Fruit fly (Drosophila melanogaster): ENCODE data around the gene Gem4b.
A peak's percentile ranks its signal among the peaks of the same experiment; 100 is the strongest.

The Gem4b gene

DNA sequence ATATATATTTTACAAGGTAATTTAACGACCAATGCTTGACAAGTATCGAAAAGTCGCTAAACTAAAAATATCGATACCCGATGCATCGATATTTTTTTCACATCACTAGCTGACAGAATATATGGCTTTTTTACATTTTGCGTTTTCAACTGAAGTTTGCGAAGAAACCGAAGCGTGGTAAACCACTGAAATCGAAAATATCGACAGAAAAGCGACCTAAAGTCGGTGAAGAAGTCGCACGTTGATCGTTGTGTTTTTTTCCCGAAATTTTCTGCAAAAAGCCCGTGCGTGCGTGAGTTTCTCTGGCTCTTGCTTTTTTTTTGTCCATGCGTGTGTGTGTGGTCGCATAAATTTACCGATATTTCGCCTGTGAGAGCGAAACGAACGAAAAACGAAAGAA is 8.2 kb downstream of the Gem4b start, which contains the start of gene Vap33:
TSS of gene Vap33 (plus strand) at position 87 of the 400 bp plus-strand sequence.
- no peak for TF ChIP-seq CG1620 (GFP tag; optimal IDR thresholded peaks at IDR 0.05)
- no peak for TF ChIP-seq CG11617 (GFP tag; optimal IDR thresholded peaks at IDR 0.05)
- no peak for TF ChIP-seq CG7045 (GFP tag; optimal IDR thresholded peaks at IDR 0.05)
- no peak for TF ChIP-seq cic (GFP tag; optimal IDR thresholded peaks at IDR 0.05)
- TF ChIP-seq bab1 (GFP tag; optimal IDR thresholded peaks at IDR 0.05) = no peak

DNA sequence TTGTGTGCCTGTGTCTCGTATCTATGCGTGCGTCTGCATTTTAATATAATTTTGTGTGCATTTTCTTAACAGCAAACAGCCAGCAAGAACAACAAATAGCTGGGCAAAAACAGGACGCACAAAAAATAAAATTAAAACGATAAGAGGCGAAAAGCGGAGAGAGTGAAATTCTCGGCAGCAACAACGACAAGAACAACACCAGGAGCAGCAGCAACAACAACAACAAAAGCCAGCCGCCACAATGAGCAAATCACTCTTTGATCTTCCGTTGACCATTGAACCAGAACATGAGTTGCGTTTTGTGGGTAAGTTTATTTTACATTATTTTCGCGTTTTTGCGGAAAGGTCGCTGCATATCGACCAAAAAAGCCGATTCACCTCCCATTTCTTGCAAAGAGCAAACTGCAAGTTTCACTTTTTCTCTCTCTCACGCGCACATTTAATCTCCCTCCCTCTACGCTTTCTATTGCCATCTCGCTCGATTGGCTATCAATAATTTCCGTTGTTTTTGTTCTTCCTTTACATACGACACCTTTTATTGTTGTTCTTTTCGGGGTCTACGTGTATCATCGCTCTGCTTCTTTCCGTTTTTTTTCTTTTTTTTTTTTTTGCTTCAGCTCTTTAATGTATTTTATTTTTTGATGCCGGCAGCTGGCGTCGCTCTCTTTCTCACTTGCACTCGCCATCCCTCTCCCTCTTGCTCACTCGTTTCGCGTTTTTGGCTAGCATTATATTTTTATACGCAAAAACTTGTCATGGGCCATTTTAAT is 8.9 kb downstream of the Gem4b start:
- no peak for TF ChIP-seq CG5204 (GFP tag; optimal IDR thresholded peaks at IDR 0.05)
- no peak for TF ChIP-seq CG33017 (tag; optimal IDR thresholded peaks at IDR 0.05)
- no peak for TF ChIP-seq bab1 (GFP tag; optimal IDR thresholded peaks at IDR 0.05)
- no peak for TF ChIP-seq Mnt (GFP tag; optimal IDR thresholded peaks at IDR 0.05)
- TF ChIP-seq kay (GFP tag; ENCODE audit: borderline replicate concordance) = no peak
- TF ChIP-seq Clk (GFP tag; optimal IDR thresholded peaks at IDR 0.05) = no peak
- peak; percentile 6 for TF ChIP-seq Hr96 (GFP tag; optimal IDR thresholded peaks at IDR 0.05)
- no peak for TF ChIP-seq CG1620 (GFP tag; optimal IDR thresholded peaks at IDR 0.05)
- TF ChIP-seq CG12768 (GFP tag; optimal IDR thresholded peaks at IDR 0.05) = no peak
- TF ChIP-seq cnc (optimal IDR thresholded peaks at IDR 0.05) = peak in 1 of 2 experiments; percentile 36
- no peak for TF ChIP-seq CG7101 (tag; optimal IDR thresholded peaks at IDR 0.05)
- no peak for TF ChIP-seq toe (GFP tag; optimal IDR thresholded peaks at IDR 0.05)
- no peak for TF ChIP-seq CG14711 (tag; optimal IDR thresholded peaks at IDR 0.05)
- TF ChIP-seq pad (GFP tag; optimal IDR thresholded peaks at IDR 0.05) = no peak
- peak; percentile 68 for TF ChIP-seq tj (GFP tag; optimal IDR thresholded peaks at IDR 0.05)
- no peak for TF ChIP-seq CG7045 (GFP tag; optimal IDR thresholded peaks at IDR 0.05)
- TF ChIP-seq Crg-1 (GFP tag; optimal IDR thresholded peaks at IDR 0.05) = peak; percentile 5
- TF ChIP-seq cic (GFP tag; optimal IDR thresholded peaks at IDR 0.05) = no peak
- TF ChIP-seq ovo (GFP tag; optimal IDR thresholded peaks at IDR 0.05) = no peak

dm6 chrX:3950199-3950645 is 9.6 kb downstream of the Gem4b start:
- TF ChIP-seq kay (GFP tag; ENCODE audit: borderline replicate concordance) = peak; percentile 46
- no peak for TF ChIP-seq ovo (GFP tag; optimal IDR thresholded peaks at IDR 0.05)
- peak; percentile 65 for TF ChIP-seq pad (GFP tag; optimal IDR thresholded peaks at IDR 0.05)
- no peak for TF ChIP-seq cnc (optimal IDR thresholded peaks at IDR 0.05)
- no peak for TF ChIP-seq Crg-1 (GFP tag; optimal IDR thresholded peaks at IDR 0.05)
- no peak for TF ChIP-seq CG14711 (tag; optimal IDR thresholded peaks at IDR 0.05)
- no peak for TF ChIP-seq cic (GFP tag; optimal IDR thresholded peaks at IDR 0.05)
- peak; percentile 29 for TF ChIP-seq CG7101 (tag; optimal IDR thresholded peaks at IDR 0.05)

- TF ChIP-seq bab1 (GFP tag; optimal IDR thresholded peaks at IDR 0.05) (peak; percentile 44), pad (GFP tag; optimal IDR thresholded peaks at IDR 0.05) (peak; percentile 25), kay (GFP tag; ENCODE audit: borderline replicate concordance) (no peak), CG1620 (GFP tag; optimal IDR thresholded peaks at IDR 0.05) (no peak), Hr96 (GFP tag; optimal IDR thresholded peaks at IDR 0.05) (no peak), cnc (optimal IDR thresholded peaks at IDR 0.05) (no peak), Crg-1 (GFP tag; optimal IDR thresholded peaks at IDR 0.05) (no peak), CG7045 (GFP tag; optimal IDR thresholded peaks at IDR 0.05) (no peak), cic (GFP tag; optimal IDR thresholded peaks at IDR 0.05) (peak; percentile 31), CG7101 (tag; optimal IDR thresholded peaks at IDR 0.05) (no peak), tj (GFP tag; optimal IDR thresholded peaks at IDR 0.05) (peak; percentile 52), CG14711 (tag; optimal IDR thresholded peaks at IDR 0.05) (no peak), Clk (GFP tag; optimal IDR thresholded peaks at IDR 0.05) (no peak), CG5204 (GFP tag; optimal IDR thresholded peaks at IDR 0.05) (no peak), CG11617 (GFP tag; optimal IDR thresholded peaks at IDR 0.05) (peak; percentile 23), Mnt (GFP tag; optimal IDR thresholded peaks at IDR 0.05) (peak; percentile 27), toe (GFP tag; optimal IDR thresholded peaks at IDR 0.05) (no peak), ovo (GFP tag; optimal IDR thresholded peaks at IDR 0.05) (no peak), CG12768 (GFP tag; optimal IDR thresholded peaks at IDR 0.05) (no peak), CG33017 (tag; optimal IDR thresholded peaks at IDR 0.05) (no peak)
These were observed 24.3 kb downstream of the Gem4b start, which contains the start of gene lva for dm6 chrX:3964965-3965420. TSS of gene lva (minus strand) at chrX:3965327.

dm6 chrX:3967613-3968012 is 27.0 kb downstream of the Gem4b start:
- TF ChIP-seq Crg-1 (GFP tag; optimal IDR thresholded peaks at IDR 0.05) (peak; percentile 10), bab1 (GFP tag; optimal IDR thresholded peaks at IDR 0.05) (no peak), CG7101 (tag; optimal IDR thresholded peaks at IDR 0.05) (peak; percentile 55)

dm6 chrX:3968346-3969044 is 27.8 kb downstream of the Gem4b start, which contains the start of gene CG6428:
TSS of gene CG6428 (minus strand) at chrX:3968655.
- TF ChIP-seq CG14711 (tag; optimal IDR thresholded peaks at IDR 0.05) (peak; percentile 34), CG7045 (GFP tag; optimal IDR thresholded peaks at IDR 0.05) (no peak), Mnt (GFP tag; optimal IDR thresholded peaks at IDR 0.05) (peak; percentile 83), Hr96 (GFP tag; optimal IDR thresholded peaks at IDR 0.05) (no peak), Crg-1 (GFP tag; optimal IDR thresholded peaks at IDR 0.05) (peak; percentile 26), CG12768 (GFP tag; optimal IDR thresholded peaks at IDR 0.05) (peak; percentile 64), CG11617 (GFP tag; optimal IDR thresholded peaks at IDR 0.05) (no peak), Clk (GFP tag; optimal IDR thresholded peaks at IDR 0.05) (no peak), CG33017 (tag; optimal IDR thresholded peaks at IDR 0.05) (no peak), cic (GFP tag; optimal IDR thresholded peaks at IDR 0.05) (no peak), ovo (GFP tag; optimal IDR thresholded peaks at IDR 0.05) (peak; percentile 74), CG1620 (GFP tag; optimal IDR thresholded peaks at IDR 0.05) (peak; percentile 53), toe (GFP tag; optimal IDR thresholded peaks at IDR 0.05) (no peak), bab1 (GFP tag; optimal IDR thresholded peaks at IDR 0.05) (peak; percentile 59), pad (GFP tag; optimal IDR thresholded peaks at IDR 0.05) (peak; percentile 51), kay (GFP tag; ENCODE audit: borderline replicate concordance) (no peak), cnc (optimal IDR thresholded peaks at IDR 0.05) (no peak), CG5204 (GFP tag; optimal IDR thresholded peaks at IDR 0.05) (no peak), CG7101 (tag; optimal IDR thresholded peaks at IDR 0.05) (peak; percentile 23), tj (GFP tag; optimal IDR thresholded peaks at IDR 0.05) (peak; percentile 60)

All from whole organism, adult.